Worm (Caenorhabditis elegans): ENCODE data around the gene Y94H6A.10.

Y94H6A.10 gene

DNA sequence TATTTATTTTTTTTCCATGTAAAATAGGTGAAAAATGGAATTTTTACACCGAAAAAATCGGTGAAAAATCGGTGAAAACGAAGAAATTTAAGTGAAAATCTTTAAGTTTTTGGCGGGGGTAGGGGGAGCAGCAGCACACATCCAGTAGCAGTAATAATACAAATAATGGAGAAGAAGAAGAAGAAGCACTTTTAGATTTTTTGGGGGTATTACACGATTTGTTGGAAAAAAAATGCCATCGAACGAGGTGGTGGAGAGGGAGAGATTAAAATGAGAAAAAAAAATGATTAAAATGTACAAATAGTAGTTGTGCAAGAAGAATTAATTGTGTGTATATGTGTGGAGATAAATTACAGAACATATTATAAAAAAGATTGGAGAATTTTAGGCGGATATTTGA, 32.3 kb downstream of the Y94H6A.10 start:
- TF ChIP-seq D2030.7 (GFP tag; IDR thresholded peaks at IDR 0.05), result peak; percentile 14; the same call in 1 of the 2 replicates
- no peak for TF ChIP-seq zim-3 (tag; optimal IDR thresholded peaks at IDR 0.05)
- no peak for TF ChIP-seq ztf-25 (GFP tag; IDR thresholded peaks at IDR 0.05)
- 0 out of 2 replicates have a peak, but pooled peaks have one; percentile 19 for TF ChIP-seq egrh-3 (GFP tag; IDR thresholded peaks at IDR 0.05)
- TF ChIP-seq cebp-1 (GFP tag; IDR thresholded peaks at IDR 0.05), result no peak
- peak; percentile 17 for TF ChIP-seq cebp-1 (tag; optimal IDR thresholded peaks at IDR 0.05)
- TF ChIP-seq ceh-79 (tag; optimal IDR thresholded peaks at IDR 0.05), result peak; percentile 1
- TF ChIP-seq ztf-18 (tag; optimal IDR thresholded peaks at IDR 0.05), result peak; percentile 16
- peak; percentile 64 for TF ChIP-seq fkh-3 (tag; optimal IDR thresholded peaks at IDR 0.05)
- peak; percentile 74 for TF ChIP-seq him-1 (tag; optimal IDR thresholded peaks at IDR 0.05)
- TF ChIP-seq Y95B8A.8 (GFP tag; IDR thresholded peaks at IDR 0.05), result 0 out of 2 replicates have a peak, but pooled peaks have one; percentile 33
- no peak for TF ChIP-seq B0019.2 (GFP tag; conservative IDR thresholded peaks at IDR 0.05)
- TF ChIP-seq repo-1 (tag; optimal IDR thresholded peaks at IDR 0.05), result peak; percentile 14
- no peak for TF ChIP-seq hlh-12 (tag; optimal IDR thresholded peaks at IDR 0.05)
- peak; percentile 40 for TF ChIP-seq athp-1 (tag; optimal IDR thresholded peaks at IDR 0.05)
- peak; percentile 22; the same call in 1 of the 2 replicates for TF ChIP-seq ekl-4 (GFP tag; IDR thresholded peaks at IDR 0.05)
- peak; percentile 46 for TF ChIP-seq F52B5.7 (tag; optimal IDR thresholded peaks at IDR 0.05)
- TF ChIP-seq hsf-1 (GFP tag; IDR thresholded peaks at IDR 0.05), result 0 out of 2 replicates have a peak, but pooled peaks have one; percentile 40
- no peak for TF ChIP-seq rec-8 (tag; optimal IDR thresholded peaks at IDR 0.05)

DNA sequence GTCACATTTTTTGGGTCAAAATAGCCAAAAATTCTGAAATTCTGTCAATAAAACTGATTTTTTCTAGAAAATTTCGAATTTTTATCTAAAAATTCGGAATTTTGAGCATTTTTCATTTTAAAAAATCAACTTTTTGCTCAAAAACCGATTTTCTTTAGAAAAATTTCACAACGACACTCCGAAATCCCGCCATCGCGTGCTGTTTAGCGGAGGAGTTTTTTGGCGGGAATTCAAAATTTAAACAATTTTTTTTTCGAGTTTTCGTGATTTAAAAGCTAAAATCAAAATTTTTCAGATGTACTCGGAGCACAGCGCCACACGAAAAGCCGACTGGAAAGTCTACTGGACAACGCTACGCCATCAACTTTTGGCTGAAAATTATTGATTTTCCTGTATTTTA, 32.8 kb downstream of the Y94H6A.10 start:
- TF ChIP-seq attf-3 (GFP tag; conservative IDR thresholded peaks at IDR 0.05) (peak; percentile 86), hmg-1.2 (GFP tag; IDR thresholded peaks at IDR 0.05) (no peak), lin-40 (tag; optimal IDR thresholded peaks at IDR 0.05) (no peak), bed-1 (GFP tag; IDR thresholded peaks at IDR 0.05) (no peak), ztf-18 (tag; optimal IDR thresholded peaks at IDR 0.05) (peak; percentile 31), mes-4 (tag; optimal IDR thresholded peaks at IDR 0.05) (no peak), nfya-1 (tag; optimal IDR thresholded peaks at IDR 0.05; ENCODE audit: borderline replicate concordance, insufficient read depth) (no peak), repo-1 (tag; optimal IDR thresholded peaks at IDR 0.05) (no peak), ccch-3 (GFP tag; optimal IDR thresholded peaks at IDR 0.05) (no peak), mel-28 (tag; optimal IDR thresholded peaks at IDR 0.05; ENCODE audit: borderline replicate concordance) (no peak), B0261.1 (tag; optimal IDR thresholded peaks at IDR 0.05) (no peak), Y56A3A.18 (GFP tag; IDR thresholded peaks at IDR 0.05) (no peak), hmg-20 (GFP tag; IDR thresholded peaks at IDR 0.05) (no peak), lin-54 (GFP tag; optimal IDR thresholded peaks at IDR 0.05) (peak; percentile 68), efl-1 (GFP tag; optimal IDR thresholded peaks at IDR 0.05) (peak; percentile 43), madf-6 (GFP tag; IDR thresholded peaks at IDR 0.05) (peak; percentile 18; the same call in 1 of the 2 replicates), Y79H2A.3 (GFP tag; conservative IDR thresholded peaks at IDR 0.05) (no peak)

DNA sequence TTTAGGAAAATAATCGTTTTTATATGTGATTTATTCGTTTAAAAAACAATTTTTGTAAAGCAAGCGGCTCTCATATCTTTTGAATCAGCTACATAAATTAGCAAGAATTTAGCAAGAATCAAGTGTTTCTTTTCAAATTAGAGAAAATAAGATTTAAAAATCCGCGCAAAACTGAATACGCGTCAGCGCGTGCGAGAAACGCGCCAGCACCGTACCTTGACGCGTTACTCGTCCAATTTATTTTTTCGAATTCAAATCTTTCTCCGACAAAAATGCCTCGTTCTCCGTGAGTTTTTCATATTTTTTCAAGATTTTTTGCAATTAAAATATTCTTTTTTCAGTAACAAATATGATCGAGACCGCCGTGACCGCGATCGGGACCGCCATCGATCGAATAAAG, 34.2 kb downstream of the Y94H6A.10 start, which contains the start of gene Y94H6A.3:
Y94H6A.3 (plus strand) TSS at position 232 of the 400 bp plus-strand sequence.
- no peak for TF ChIP-seq ceh-58 (GFP tag; IDR thresholded peaks at IDR 0.05)
- TF ChIP-seq D2030.7 (GFP tag; IDR thresholded peaks at IDR 0.05), result peak; percentile 67
- no peak for TF ChIP-seq hrde-1 (tag; optimal IDR thresholded peaks at IDR 0.05; ENCODE audit: borderline replicate concordance)
- peak; percentile 14 for TF ChIP-seq K12H6.12 (tag; optimal IDR thresholded peaks at IDR 0.05)
- peak; percentile 59 for TF ChIP-seq tbp1 (GFP tag; optimal IDR thresholded peaks at IDR 0.05)
- no peak for TF ChIP-seq ztf-28 (GFP tag; IDR thresholded peaks at IDR 0.05)
- peak; percentile 26 for TF ChIP-seq snpc-1.3 (tag; optimal IDR thresholded peaks at IDR 0.05; ENCODE audit: insufficient read depth)
- no peak for TF ChIP-seq egl-44 (GFP tag; IDR thresholded peaks at IDR 0.05)
- TF ChIP-seq madf-6 (GFP tag; IDR thresholded peaks at IDR 0.05), result peak; percentile 78
- peak; percentile 88 for TF ChIP-seq madf-3 (GFP tag; IDR thresholded peaks at IDR 0.05)
- TF ChIP-seq F33H1.4 (GFP tag; IDR thresholded peaks at IDR 0.05), result peak; percentile 76
- no peak for TF ChIP-seq hlh-26 (GFP tag; conservative IDR thresholded peaks at IDR 0.05)
- peak; percentile 82 for TF ChIP-seq hmg-20 (GFP tag; IDR thresholded peaks at IDR 0.05)
- no peak for TF ChIP-seq lsy-27 (tag; optimal IDR thresholded peaks at IDR 0.05; ENCODE audit: borderline replicate concordance, insufficient read depth)
- no peak for TF ChIP-seq rec-8 (tag; optimal IDR thresholded peaks at IDR 0.05)
- peak; percentile 55; the same call in 1 of the 2 replicates for TF ChIP-seq lir-1 (GFP tag; conservative IDR thresholded peaks at IDR 0.05)

Measured in whole organism, young adult.